Fruit fly (Drosophila melanogaster) whole organism, embryonic: ENCODE results near the gene Or7a.
A peak's percentile ranks its signal among the peaks of the same experiment; 100 is the strongest.

ENCODE experiments used
- Atf6 ChIP-seq: fragments of 200-800 bp; sonication (Bioruptor generic); IDR thresholded peaks from 2 replicates; pipeline ENCODE4 v1.3.6; 2022; ENCODE audit warnings: missing biosample characterization, missing genetic modification characterization
- Bdp1 ChIP-seq: fragments of 200-800 bp; sonication (Bioruptor generic); optimal IDR thresholded peaks from 3 replicates; lab custom pipeline; 2016; ENCODE audit warnings: missing biosample characterization, missing genetic modification characterization
- Bteb2 ChIP-seq: fragments of 200-800 bp; sonication (Bioruptor generic); optimal IDR thresholded peaks from 2 replicates; lab custom pipeline; 2016; ENCODE audit warnings: missing biosample characterization, missing genetic modification characterization
- CG1024 ChIP-seq: fragments of 200-800 bp; sonication (Bioruptor generic); IDR thresholded peaks from 2 replicates; pipeline ENCODE4 v1.3.6; 2022; ENCODE audit warnings: missing biosample characterization, missing genetic modification characterization
- CG10274 ChIP-seq: fragments of 200-800 bp; sonication (Bioruptor generic); optimal IDR thresholded peaks from 3 replicates; lab custom pipeline; 2017; ENCODE audit warnings: missing biosample characterization, mild to moderate bottlenecking, missing genetic modification characterization
- CG10565 ChIP-seq: fragments of 200-800 bp; sonication (Bioruptor generic); optimal IDR thresholded peaks from 3 replicates; lab custom pipeline; 2016; ENCODE audit warnings: missing biosample characterization, mild to moderate bottlenecking, missing genetic modification characterization
- CG11398 ChIP-seq: fragments of 200-800 bp; sonication (Bioruptor generic); optimal IDR thresholded peaks from 2 replicates; lab custom pipeline; 2016; ENCODE audit warnings: missing biosample characterization, missing genetic modification characterization
- CG1233 ChIP-seq: fragments of 200-800 bp; sonication (Bioruptor generic); optimal IDR thresholded peaks from 4 replicates; lab custom pipeline; 2018; ENCODE audit warnings: missing biosample characterization, mild to moderate bottlenecking, missing genetic modification characterization
- CG15479 ChIP-seq: fragments of 200-800 bp; sonication (Bioruptor generic); optimal IDR thresholded peaks from 3 replicates; lab custom pipeline; 2019; ENCODE audit warnings: missing biosample characterization, mild to moderate bottlenecking, missing genetic modification characterization, moderate library complexity
- CG1603 ChIP-seq: fragments of 200-800 bp; sonication (Bioruptor generic); optimal IDR thresholded peaks from 2 replicates; lab custom pipeline; 2019; ENCODE audit warnings: missing biosample characterization, mild to moderate bottlenecking, missing genetic modification characterization, moderate library complexity
- CG2116 ChIP-seq: fragments of 200-800 bp; sonication (Bioruptor generic); optimal IDR thresholded peaks from 3 replicates; lab custom pipeline; 2018; ENCODE audit warnings: missing biosample characterization, mild to moderate bottlenecking, missing genetic modification characterization
- CG32532 ChIP-seq: fragments of 200-800 bp; sonication (Bioruptor generic); IDR thresholded peaks from 2 replicates; pipeline ENCODE4 v1.3.6; 2022; ENCODE audit warnings: missing biosample characterization, missing genetic modification characterization
- CG7357 ChIP-seq: fragments of 200-800 bp; sonication (Bioruptor generic); IDR thresholded peaks from 3 replicates; pipeline ENCODE4 v1.3.6; 2022; ENCODE audit warnings: missing biosample characterization, missing genetic modification characterization
- CG7556 ChIP-seq: fragments of 200-800 bp; sonication (Bioruptor generic); optimal IDR thresholded peaks from 2 replicates; lab custom pipeline; 2017; ENCODE audit warnings: missing biosample characterization, mild to moderate bottlenecking, missing genetic modification characterization
- CG7786 ChIP-seq: fragments of 200-800 bp; sonication (Bioruptor generic); optimal IDR thresholded peaks from 2 replicates; lab custom pipeline; 2016; ENCODE audit warnings: missing biosample characterization, missing genetic modification characterization
- CG7839 ChIP-seq: fragments of 200-800 bp; sonication (Bioruptor generic); optimal IDR thresholded peaks from 3 replicates; lab custom pipeline; 2018; ENCODE audit warnings: missing biosample characterization, mild to moderate bottlenecking, missing genetic modification characterization, moderate library complexity
- CG7987 ChIP-seq: fragments of 200-800 bp; sonication (Bioruptor generic); optimal IDR thresholded peaks from 2 replicates; lab custom pipeline; 2018; ENCODE audit warnings: missing biosample characterization, mild to moderate bottlenecking, missing genetic modification characterization, moderate library complexity
- Chrac-16 ChIP-seq: fragments of 200-800 bp; sonication (Bioruptor generic); optimal IDR thresholded peaks from 3 replicates; lab custom pipeline; 2016; ENCODE audit warnings: missing biosample characterization, missing genetic modification characterization
- Gsc ChIP-seq: fragments of 200-800 bp; sonication (Bioruptor generic); IDR thresholded peaks from 2 replicates; pipeline ENCODE4 v1.3.6; 2022; ENCODE audit warnings: missing biosample characterization, missing genetic modification characterization
- H2.0 ChIP-seq: fragments of 200-800 bp; sonication (Bioruptor generic); IDR thresholded peaks from 2 replicates; pipeline ENCODE4 v1.3.6; 2022; ENCODE audit warnings: missing biosample characterization, missing genetic modification characterization
- Hr51 ChIP-seq, 2 experiments: fragments of 200-800 bp; sonication (Bioruptor generic); optimal IDR thresholded peaks; 2 replicates in 1 of 2; 3 replicates in 1 of 2; lab custom pipeline; 2016 to 2018; ENCODE audit warnings: missing biosample characterization in 2 of 2, missing genetic modification characterization in 2 of 2, mild to moderate bottlenecking in 1 of 2, moderate library complexity in 1 of 2
- NfI ChIP-seq: fragments of 200-800 bp; sonication (Bioruptor generic); optimal IDR thresholded peaks from 3 replicates; lab custom pipeline; 2018; ENCODE audit warnings: missing biosample characterization, mild to moderate bottlenecking, missing genetic modification characterization, moderate library complexity
- Tbp ChIP-seq: fragments of >200 bp; optimal IDR thresholded peaks from 2 replicates; lab custom pipeline; 2018; ENCODE audit warnings: missing biosample characterization, missing genetic modification characterization
- bsh ChIP-seq, 2 experiments: fragments of 200-800 bp; sonication (Bioruptor generic); optimal IDR thresholded peaks; 2 replicates each; lab custom pipeline; 2017 to 2018; ENCODE audit warnings: mild to moderate bottlenecking in 2 of 2, missing biosample characterization in 2 of 2, missing genetic modification characterization in 2 of 2, moderate library complexity in 1 of 2
- cato ChIP-seq: fragments of 200-800 bp; sonication (Bioruptor generic); optimal IDR thresholded peaks from 2 replicates; lab custom pipeline; 2016; ENCODE audit warnings: missing biosample characterization, missing genetic modification characterization, borderline replicate concordance
- chif ChIP-seq, 2 experiments: fragments of 200-800 bp; sonication (Bioruptor generic); optimal IDR thresholded peaks; 3 replicates each; lab custom pipeline; 2016; ENCODE audit warnings: missing biosample characterization in 2 of 2, missing genetic modification characterization in 2 of 2
- dimm ChIP-seq: fragments of 200-800 bp; sonication (Bioruptor generic); IDR thresholded peaks from 2 replicates; pipeline ENCODE4 v1.3.6; 2022; ENCODE audit warnings: missing biosample characterization, missing genetic modification characterization
- dpn ChIP-seq, 2 experiments: fragments of 200-800 bp; sonication (Bioruptor generic); optimal IDR thresholded peaks; 3 replicates each; lab custom pipeline; 2016; ENCODE audit warnings: missing biosample characterization in 2 of 2, missing genetic modification characterization in 2 of 2
- fd96Cb ChIP-seq: fragments of 200-800 bp; sonication (Bioruptor generic); optimal IDR thresholded peaks from 2 replicates; lab custom pipeline; 2018; ENCODE audit warnings: missing biosample characterization, mild to moderate bottlenecking, missing genetic modification characterization, moderate library complexity
- gem ChIP-seq: fragments of 200-800 bp; sonication (Bioruptor generic); optimal IDR thresholded peaks from 2 replicates; lab custom pipeline; 2019; ENCODE audit warnings: missing biosample characterization, mild to moderate bottlenecking, missing genetic modification characterization, moderate library complexity
- gsb-n ChIP-seq: fragments of 200-800 bp; sonication (Bioruptor generic); optimal IDR thresholded peaks from 3 replicates; lab custom pipeline; 2018; ENCODE audit warnings: missing biosample characterization, mild to moderate bottlenecking, missing genetic modification characterization
- mam ChIP-seq: fragments of 200-800 bp; sonication (Bioruptor generic); optimal IDR thresholded peaks from 3 replicates; lab custom pipeline; 2016; ENCODE audit warnings: missing biosample characterization, missing genetic modification characterization
- nau ChIP-seq: fragments of 200-800 bp; sonication (Bioruptor generic); optimal IDR thresholded peaks from 3 replicates; lab custom pipeline; 2017; ENCODE audit warnings: missing biosample characterization, mild to moderate bottlenecking, missing genetic modification characterization, missing genetic modification reagents
- peb ChIP-seq: fragments of 200-800 bp; sonication (Bioruptor generic); IDR thresholded peaks from 2 replicates; pipeline ENCODE4 v1.3.6; 2022; ENCODE audit warnings: missing biosample characterization, missing genetic modification characterization
- pfk ChIP-seq: fragments of 200-800 bp; sonication (Bioruptor generic); optimal IDR thresholded peaks from 2 replicates; lab custom pipeline; 2018; ENCODE audit warnings: missing biosample characterization, mild to moderate bottlenecking, missing genetic modification characterization, moderate library complexity
- pnt ChIP-seq: fragments of 200-800 bp; sonication (Bioruptor generic); optimal IDR thresholded peaks from 3 replicates; lab custom pipeline; 2016; ENCODE audit warnings: missing biosample characterization, missing genetic modification characterization
- psq ChIP-seq: fragments of 200-800 bp; sonication (Bioruptor generic); optimal IDR thresholded peaks from 2 replicates; lab custom pipeline; 2017; ENCODE audit warnings: missing biosample characterization, missing genetic modification characterization
- ranshi ChIP-seq: fragments of 200-800 bp; sonication (Bioruptor generic); IDR thresholded peaks from 2 replicates; pipeline ENCODE4 v1.3.6; 2022; ENCODE audit warnings: missing biosample characterization, missing genetic modification characterization
- repo ChIP-seq: fragments of 200-800 bp; sonication (Bioruptor generic); optimal IDR thresholded peaks from 2 replicates; lab custom pipeline; 2016; ENCODE audit warnings: missing biosample characterization, missing genetic modification characterization
- sens-2 ChIP-seq: fragments of 200-800 bp; sonication (Bioruptor generic); IDR thresholded peaks from 2 replicates; pipeline ENCODE4 v1.3.6; 2022; ENCODE audit warnings: missing biosample characterization, missing genetic modification characterization
- seq ChIP-seq: fragments of 200-800 bp; sonication (Bioruptor generic); IDR thresholded peaks from 2 replicates; pipeline ENCODE4 v1.3.6; 2022; ENCODE audit warnings: missing biosample characterization, missing genetic modification characterization
- sima ChIP-seq: fragments of 200-800 bp; sonication (Bioruptor generic); optimal IDR thresholded peaks from 2 replicates; lab custom pipeline; 2016; ENCODE audit warnings: missing biosample characterization, missing genetic modification characterization
- sob ChIP-seq: fragments of 200-800 bp; sonication (Bioruptor generic); IDR thresholded peaks from 2 replicates; pipeline ENCODE4 v1.3.6; 2022; ENCODE audit warnings: missing biosample characterization, missing genetic modification characterization
- stwl ChIP-seq: fragments of 200-800 bp; sonication (Bioruptor generic); optimal IDR thresholded peaks from 3 replicates; lab custom pipeline; 2018; ENCODE audit warnings: missing biosample characterization, mild to moderate bottlenecking, missing genetic modification characterization, moderate library complexity
- tll ChIP-seq, 2 experiments: fragments of 200-800 bp in 1 of 2; fragments of >200 bp in 1 of 2; sonication (Bioruptor generic) in 1 of 2; optimal IDR thresholded peaks; 2 replicates each; lab custom pipeline; 2017 to 2019; ENCODE audit warnings: missing biosample characterization in 2 of 2, missing genetic modification characterization in 2 of 2, mild to moderate bottlenecking in 1 of 2, moderate library complexity in 1 of 2
- unc-4 ChIP-seq: fragments of 200-800 bp; sonication (Bioruptor generic); IDR thresholded peaks from 2 replicates; pipeline ENCODE4 v1.3.6; 2022; ENCODE audit warnings: missing biosample characterization, missing genetic modification characterization; ENCODE audit not compliant: partially characterized antibody
- unpg ChIP-seq: fragments of 200-800 bp; sonication (Bioruptor generic); optimal IDR thresholded peaks from 3 replicates; lab custom pipeline; 2018; ENCODE audit warnings: missing biosample characterization, mild to moderate bottlenecking, missing genetic modification characterization, moderate library complexity
- wek ChIP-seq: fragments of 200-800 bp; sonication (Bioruptor generic); optimal IDR thresholded peaks from 3 replicates; lab custom pipeline; 2018; ENCODE audit warnings: missing biosample characterization, mild to moderate bottlenecking, missing genetic modification characterization, moderate library complexity

Gene Or7a

DNA sequence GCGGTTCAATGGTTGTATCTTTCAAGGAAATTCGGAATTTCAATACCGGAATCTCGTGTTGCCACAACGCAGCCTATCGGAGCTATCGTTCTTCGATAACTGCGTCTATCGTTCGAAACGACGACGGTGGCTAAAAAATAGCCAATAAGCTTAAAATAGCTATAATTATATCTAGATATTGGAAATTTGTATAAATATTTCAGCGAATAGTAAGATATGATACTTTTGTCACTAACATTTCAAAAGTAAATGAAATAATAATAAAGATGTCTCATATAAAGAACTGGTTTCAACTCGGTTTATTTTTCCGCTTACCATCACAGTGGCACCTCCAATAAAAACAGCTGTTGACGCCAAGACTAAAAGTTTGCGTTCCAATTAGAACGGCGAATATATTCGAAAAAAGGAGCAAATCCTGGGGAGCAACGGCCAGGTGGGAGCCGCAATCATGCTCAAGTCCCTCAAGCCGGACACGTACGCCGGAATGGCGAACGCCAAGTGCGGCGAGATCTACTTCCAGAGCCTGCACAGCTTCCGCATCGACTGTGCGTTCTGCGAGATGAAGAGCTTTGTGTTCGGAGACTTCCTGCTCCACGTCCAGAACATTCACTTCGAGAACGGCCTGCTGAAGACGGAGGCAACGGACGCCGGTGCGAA, 19.9 kb downstream of the Or7a start, which contains the start of the genes alpha-PheRS and CG2129 (continued):
- no peak for TF ChIP-seq wek (GFP tag; lab: Kevin White, UChicago)
- no peak for TF ChIP-seq CG10274 (GFP tag; lab: Kevin White, UChicago)
- TF ChIP-seq CG7987: no peak
- TF ChIP-seq NfI: peak; percentile 18
- TF ChIP-seq repo (GFP tag; lab: Kevin White, UChicago): no peak
- no peak for TF ChIP-seq CG7839 (tag; lab: Kevin White, UChicago)
- TF ChIP-seq mam (GFP tag; lab: Kevin White, UChicago): no peak
- no peak for TF ChIP-seq peb (GFP tag; lab: Robert Waterston, UW)
- TF ChIP-seq stwl: peak; percentile 25
- peak; percentile 11 for TF ChIP-seq CG1603 (tag; lab: Kevin White, UChicago)
- TF ChIP-seq CG7556 (GFP tag; lab: Kevin White, UChicago): peak; percentile 32
- TF ChIP-seq Bteb2 (GFP tag; lab: Kevin White, UChicago): no peak
- no peak for TF ChIP-seq H2.0
- no peak for TF ChIP-seq sens-2 (GFP tag; lab: Robert Waterston, UW)
- TF ChIP-seq Hr51 (GFP tag; optimal IDR thresholded peaks at IDR 0.05; lab: Kevin White, UChicago): no peak
- no peak for TF ChIP-seq dpn (GFP tag; optimal IDR thresholded peaks at IDR 0.05; lab: Kevin White, UChicago)
- no peak for TF ChIP-seq CG1024
- TF ChIP-seq CG15479: no peak
- no peak for TF ChIP-seq gsb-n
- 0 out of 2 replicates have a peak, but pooled peaks have one; percentile 24 for TF ChIP-seq sob (GFP tag; lab: Robert Waterston, UW)
- TF ChIP-seq psq (GFP tag; lab: Kevin White, UChicago): no peak
- no peak for TF ChIP-seq Gsc (GFP tag; lab: Robert Waterston, UW)
- no peak for TF ChIP-seq fd96Cb (tag; lab: Kevin White, UChicago)
- no peak for TF ChIP-seq tll (GFP tag; optimal IDR thresholded peaks at IDR 0.05; lab: Kevin White, UChicago)
- TF ChIP-seq CG7357 (GFP tag; lab: Robert Waterston, UW): no peak
- TF ChIP-seq gem (tag; lab: Kevin White, UChicago): no peak
- TF ChIP-seq seq (GFP tag; lab: Robert Waterston, UW): no peak
- TF ChIP-seq chif (GFP tag; optimal IDR thresholded peaks at IDR 0.05; lab: Kevin White, UChicago): no peak
- TF ChIP-seq CG10565 (GFP tag; lab: Kevin White, UChicago): no peak
- peak; percentile 54 for TF ChIP-seq unc-4 (GFP tag; lab: Robert Waterston, UW)
- TF ChIP-seq Atf6 (GFP tag; lab: Robert Waterston, UW): no peak
- no peak for TF ChIP-seq unpg (GFP tag; lab: Kevin White, UChicago)
- no peak for TF ChIP-seq CG1233
- TF ChIP-seq Chrac-16 (GFP tag; lab: Kevin White, UChicago): no peak
- TF ChIP-seq Bdp1: peak; percentile 1
- TF ChIP-seq cato (GFP tag; lab: Kevin White, UChicago): no peak
- no peak for TF ChIP-seq pfk (GFP tag; lab: Kevin White, UChicago)
- no peak for TF ChIP-seq nau (GFP tag; lab: Kevin White, UChicago)
- peak in 1 of 2 experiments; percentile 24 for TF ChIP-seq bsh (GFP tag; optimal IDR thresholded peaks at IDR 0.05; lab: Kevin White, UChicago)
- no peak for TF ChIP-seq dimm
- no peak for TF ChIP-seq CG7786 (GFP tag; lab: Kevin White, UChicago)
- peak; percentile 29; the same call in 1 of the 2 replicates for TF ChIP-seq CG32532
- peak; percentile 60 for TF ChIP-seq CG2116 (GFP tag; lab: Kevin White, UChicago)
- TF ChIP-seq CG11398 (GFP tag; lab: Kevin White, UChicago): no peak
- TF ChIP-seq ranshi (GFP tag; lab: Robert Waterston, UW): no peak
- TF ChIP-seq pnt: no peak
- no peak for TF ChIP-seq sima
- no peak for TF ChIP-seq Tbp (GFP tag; lab: Kevin White, UChicago)
